Worm (Caenorhabditis elegans): Measurements from ENCODE around the gene fbxa-96.
A peak's percentile ranks its signal among the peaks of the same experiment; 100 is the strongest.

The fbxa-96 gene

ce11 chrX:15053223-15053933 is 6.8 kb downstream of the fbxa-96 start, which contains the start of gene H03G16.1:
H03G16.1 (plus strand) TSS chrX:15053883.
- no peak for TF ChIP-seq efl-1 (optimal IDR thresholded peaks at IDR 0.05)
- peak in 1 of 2 experiments; percentile 67 for TF ChIP-seq efl-1 (GFP tag; optimal IDR thresholded peaks at IDR 0.05 in 1 of 2)
- TF ChIP-seq dsc-1 (tag; optimal IDR thresholded peaks at IDR 0.05): no peak
- no peak for TF ChIP-seq nhr-77 (tag; optimal IDR thresholded peaks at IDR 0.05)
- TF ChIP-seq zag-1 (tag; optimal IDR thresholded peaks at IDR 0.05): no peak
- TF ChIP-seq lsy-2 (tag; optimal IDR thresholded peaks at IDR 0.05): no peak
- TF ChIP-seq fkh-10 (GFP tag; optimal IDR thresholded peaks at IDR 0.05): no peak
- no peak for TF ChIP-seq C16A3.4 (tag; optimal IDR thresholded peaks at IDR 0.05)
- TF ChIP-seq sptf-1 (tag; optimal IDR thresholded peaks at IDR 0.05): no peak
- no peak for TF ChIP-seq hlh-17 (GFP tag; optimal IDR thresholded peaks at IDR 0.05; ENCODE audit: borderline replicate concordance)

ce11 chrX:15052385-15052784 is 7.8 kb downstream of the fbxa-96 start, which contains the start of gene H03G16.6:
H03G16.6 (plus strand) TSS chrX:15052685.
- TF ChIP-seq elt-3 (tag; optimal IDR thresholded peaks at IDR 0.05) (no peak), sup-37 (GFP tag; optimal IDR thresholded peaks at IDR 0.05) (no peak), mef-2 (tag; optimal IDR thresholded peaks at IDR 0.05) (no peak), pax-3 (tag; optimal IDR thresholded peaks at IDR 0.05) (no peak), lir-3 (tag; optimal IDR thresholded peaks at IDR 0.05; ENCODE audit: poor library complexity) (no peak)

- TF ChIP-seq unc-30 (tag; optimal IDR thresholded peaks at IDR 0.05) (no peak), unc-62 (GFP tag; optimal IDR thresholded peaks at IDR 0.05) (no peak), lin-14 (GFP tag; optimal IDR thresholded peaks at IDR 0.05) (no peak), mef-2 (tag; optimal IDR thresholded peaks at IDR 0.05) (no peak), nhr-11 (tag; optimal IDR thresholded peaks at IDR 0.05) (no peak), ztf-11 (tag; optimal IDR thresholded peaks at IDR 0.05) (no peak), egl-13 (tag; optimal IDR thresholded peaks at IDR 0.05) (no peak), mep-1 (tag; optimal IDR thresholded peaks at IDR 0.05) (no peak), lin-39 (tag; optimal IDR thresholded peaks at IDR 0.05) (no peak), fkh-8 (tag; optimal IDR thresholded peaks at IDR 0.05) (no peak), fkh-4 (tag; optimal IDR thresholded peaks at IDR 0.05; ENCODE audit: borderline replicate concordance) (no peak)
Measured at ce11 chrX:15050006-15050405, 10.2 kb downstream of the fbxa-96 start.

- no peak for TF ChIP-seq mef-2 (tag; optimal IDR thresholded peaks at IDR 0.05)
Measured at ce11 chrX:15047541-15047940, 12.7 kb downstream of the fbxa-96 start.

ce11 chrX:15045401-15045800 is 14.8 kb downstream of the fbxa-96 start:
- TF ChIP-seq zip-4 (GFP tag; optimal IDR thresholded peaks at IDR 0.05) (peak; percentile 13), rnt-1 (tag; optimal IDR thresholded peaks at IDR 0.05) (peak; percentile 9), lin-35 (GFP tag; optimal IDR thresholded peaks at IDR 0.05) (no peak), ceh-8 (GFP tag; optimal IDR thresholded peaks at IDR 0.05) (no peak), lin-14 (GFP tag; optimal IDR thresholded peaks at IDR 0.05) (peak; percentile 47), skn-1 (tag; optimal IDR thresholded peaks at IDR 0.05) (peak; percentile 49), nhr-85 (tag) (no peak), nhr-76 (tag; optimal IDR thresholded peaks at IDR 0.05) (no peak), nhr-237 (tag; optimal IDR thresholded peaks at IDR 0.05) (no peak), mep-1 (tag; optimal IDR thresholded peaks at IDR 0.05) (peak; percentile 1), nhr-71 (tag; optimal IDR thresholded peaks at IDR 0.05) (peak; percentile 15), snpc-4 (tag; optimal IDR thresholded peaks at IDR 0.05) (no peak), aly-2 (tag; optimal IDR thresholded peaks at IDR 0.05) (no peak), unc-98 (GFP tag; IDR thresholded peaks at IDR 0.05) (no peak), ztf-11 (tag; optimal IDR thresholded peaks at IDR 0.05) (no peak), pag-3 (tag; optimal IDR thresholded peaks at IDR 0.05; ENCODE audit: borderline replicate concordance, insufficient read depth) (no peak), ceh-82 (tag; optimal IDR thresholded peaks at IDR 0.05) (peak in 1 of 3 experiments; percentile 1)

Data from whole organism, L1 larva.